Worm (Caenorhabditis elegans) whole organism, L1 larva: ENCODE measurements around the gene F59B10.5.

ENCODE experiments used
- C34B4.2 ChIP-seq: sonication (generic microtip); optimal IDR thresholded peaks from 2 replicates; lab custom pipeline; 2017; ENCODE audit warnings: mild to moderate bottlenecking, missing genetic modification characterization, missing compliant biosample characterization
- F16B12.6 ChIP-seq: fragments of 150-350 bp; optimal IDR thresholded peaks from 2 replicates; lab custom pipeline; 2014; ENCODE audit warnings: missing biosample characterization, missing genetic modification characterization
- aha-1 ChIP-seq: fragments of 150-350 bp; optimal IDR thresholded peaks from 2 replicates; lab custom pipeline; 2014; ENCODE audit warnings: missing biosample characterization, missing genetic modification characterization
- aly-2 ChIP-seq: fragments of 150-350 bp; optimal IDR thresholded peaks from 2 replicates; lab custom pipeline; 2014; ENCODE audit warnings: missing biosample characterization, missing genetic modification characterization
- ama-1 ChIP-seq: fragments of 150-350 bp; optimal IDR thresholded peaks from 2 replicates; lab custom pipeline; 2014
- ceh-63 ChIP-seq: fragments of 200-800 bp; sonication (Bioruptor generic); optimal IDR thresholded peaks from 2 replicates; lab custom pipeline; 2018; ENCODE audit warnings: mild to moderate bottlenecking, missing genetic modification characterization, missing compliant biosample characterization
- ceh-88 ChIP-seq: fragments of 200-800 bp; sonication (Bioruptor generic); IDR thresholded peaks from 2 replicates; pipeline ENCODE4 v1.3.6; 2022; ENCODE audit warnings: missing genetic modification characterization, missing compliant biosample characterization
- ceh-90 ChIP-seq: sonication (generic microtip); optimal IDR thresholded peaks from 2 replicates; lab custom pipeline; 2016; ENCODE audit warnings: missing genetic modification characterization, missing compliant biosample characterization
- dsc-1 ChIP-seq: sonication (generic microtip); optimal IDR thresholded peaks from 2 replicates; lab custom pipeline; 2016; ENCODE audit warnings: mild to moderate bottlenecking, missing genetic modification characterization, missing compliant biosample characterization
- efl-1 ChIP-seq, 4 experiments: fragments of 150-350 bp; optimal IDR thresholded peaks in 3 of 4; peaks in 1 of 4; 1 replicate in 1 of 4; 2 replicates in 3 of 4; lab custom pipeline; 2014; ENCODE audit warnings: missing biosample characterization in 2 of 4, missing genetic modification characterization in 2 of 4, missing genetic modification reagents in 2 of 4
- egl-27 ChIP-seq, 2 experiments: fragments of 150-350 bp in 1 of 2; sonication (generic microtip); optimal IDR thresholded peaks; 3 replicates each; lab custom pipeline; 2017 to 2018; ENCODE audit warnings: missing biosample characterization in 2 of 2, missing genetic modification characterization in 2 of 2, missing genetic modification reagents in 2 of 2
- elt-2 ChIP-seq: sonication (generic microtip); optimal IDR thresholded peaks from 2 replicates; lab custom pipeline; 2016; ENCODE audit warnings: missing genetic modification characterization, mild to moderate bottlenecking, inconsistent platforms, missing compliant biosample characterization, missing genetic modification reagents
- elt-3 ChIP-seq, 6 experiments: fragments of 150-350 bp in 1 of 6; sonication (generic microtip); optimal IDR thresholded peaks; 2 replicates each; lab custom pipeline; 2017 to 2018; ENCODE audit warnings: missing biosample characterization in 6 of 6, missing genetic modification characterization in 6 of 6, inconsistent platforms in 1 of 6
- ets-5 ChIP-seq: fragments of 200-800 bp; sonication (Bioruptor generic); IDR thresholded peaks from 2 replicates; pipeline ENCODE4 v1.3.6; 2022; ENCODE audit warnings: missing genetic modification characterization, missing compliant biosample characterization
- fkh-10 ChIP-seq: sonication (generic microtip); optimal IDR thresholded peaks from 2 replicates; lab custom pipeline; 2017; ENCODE audit warnings: missing biosample characterization, missing genetic modification reagents, missing genetic modification characterization
- fkh-4 ChIP-seq: sonication (generic microtip); optimal IDR thresholded peaks from 2 replicates; lab custom pipeline; 2016; ENCODE audit warnings: missing compliant biosample characterization, missing genetic modification characterization, borderline replicate concordance
- fkh-8 ChIP-seq: sonication (generic microtip); optimal IDR thresholded peaks from 2 replicates; lab custom pipeline; 2016; ENCODE audit warnings: mild to moderate bottlenecking, missing genetic modification characterization, missing compliant biosample characterization
- fos-1 ChIP-seq: fragments of 150-350 bp; optimal IDR thresholded peaks from 2 replicates; lab custom pipeline; 2014; ENCODE audit warnings: missing biosample characterization, missing genetic modification characterization
- grh-1 ChIP-seq: fragments of 200-800 bp; sonication (Bioruptor generic); IDR thresholded peaks from 2 replicates; pipeline ENCODE4 v1.3.6; 2022; ENCODE audit warnings: missing genetic modification reagents, missing genetic modification characterization, missing compliant biosample characterization
- irx-1 ChIP-seq: sonication (generic microtip); optimal IDR thresholded peaks from 2 replicates; lab custom pipeline; 2016; ENCODE audit warnings: missing genetic modification characterization, missing compliant biosample characterization
- isw-1 ChIP-seq: fragments of 200-800 bp; sonication (Bioruptor generic); IDR thresholded peaks from 2 replicates; pipeline ENCODE4 v1.3.6; 2022; ENCODE audit warnings: missing genetic modification characterization, missing compliant biosample characterization
- lin-13 ChIP-seq: fragments of 150-350 bp; optimal IDR thresholded peaks from 2 replicates; lab custom pipeline; 2014; ENCODE audit warnings: missing biosample characterization, missing genetic modification reagents, missing genetic modification characterization
- lin-14 ChIP-seq: fragments of 200-800 bp; sonication (Bioruptor generic); optimal IDR thresholded peaks from 2 replicates; lab custom pipeline; 2018; ENCODE audit warnings: mild to moderate bottlenecking, missing genetic modification characterization, moderate library complexity, missing compliant biosample characterization
- lin-15B ChIP-seq: fragments of 150-350 bp; sonication (generic microtip); optimal IDR thresholded peaks from 3 replicates; lab custom pipeline; 2014; ENCODE audit warnings: missing biosample characterization, missing genetic modification characterization
- lin-35 ChIP-seq, 2 experiments: fragments of 150-350 bp; optimal IDR thresholded peaks; 2 replicates each; lab custom pipeline; 2014; ENCODE audit warnings: missing biosample characterization in 2 of 2, missing genetic modification characterization in 2 of 2, missing genetic modification reagents in 2 of 2
- lir-3 ChIP-seq: sonication (generic microtip); optimal IDR thresholded peaks from 2 replicates; lab custom pipeline; 2016; ENCODE audit warnings: mild to moderate bottlenecking, missing genetic modification characterization, moderate library complexity, missing compliant biosample characterization; ENCODE audit not compliant: poor library complexity
- mab-9 ChIP-seq: fragments of 200-800 bp; sonication (Bioruptor generic); IDR thresholded peaks from 2 replicates; pipeline ENCODE4 v1.3.6; 2022; ENCODE audit warnings: missing genetic modification reagents, missing genetic modification characterization, missing compliant biosample characterization
- mdl-1 ChIP-seq, 2 experiments: fragments of 150-350 bp; optimal IDR thresholded peaks; 2 replicates each; lab custom pipeline; 2014 to 2017; ENCODE audit warnings: missing biosample characterization in 2 of 2, missing genetic modification characterization in 2 of 2, inconsistent platforms in 1 of 2
- mep-1 ChIP-seq: fragments of 150-350 bp; optimal IDR thresholded peaks from 2 replicates; lab custom pipeline; 2014; ENCODE audit warnings: missing biosample characterization, missing genetic modification characterization
- nhr-12 ChIP-seq: sonication (generic microtip); optimal IDR thresholded peaks from 2 replicates; lab custom pipeline; 2017; ENCODE audit warnings: missing biosample characterization, missing genetic modification characterization
- nhr-20 ChIP-seq: sonication (generic microtip); optimal IDR thresholded peaks from 2 replicates; lab custom pipeline; 2016; ENCODE audit warnings: mild to moderate bottlenecking, missing genetic modification characterization, missing compliant biosample characterization
- nhr-237 ChIP-seq: fragments of 150-350 bp; optimal IDR thresholded peaks from 2 replicates; lab custom pipeline; 2014; ENCODE audit warnings: missing biosample characterization, missing genetic modification characterization
- nhr-71 ChIP-seq: sonication (generic microtip); optimal IDR thresholded peaks from 2 replicates; lab custom pipeline; 2016; ENCODE audit warnings: mild to moderate bottlenecking, missing genetic modification characterization, moderate library complexity, missing compliant biosample characterization
- nhr-85 ChIP-seq: sonication (generic microtip); peaks from one replicate; lab custom pipeline; 2016; ENCODE audit warnings: missing genetic modification characterization, inconsistent platforms, missing compliant biosample characterization
- pag-3 ChIP-seq: sonication (generic microtip); optimal IDR thresholded peaks from 2 replicates; lab custom pipeline; 2017; ENCODE audit warnings: missing genetic modification characterization, mild to moderate bottlenecking, missing compliant biosample characterization, antibody characterized with exemption, borderline replicate concordance; ENCODE audit not compliant: insufficient read depth
- rnt-1 ChIP-seq: sonication (generic microtip); optimal IDR thresholded peaks from 2 replicates; lab custom pipeline; 2016; ENCODE audit warnings: mild to moderate bottlenecking, missing genetic modification characterization, moderate library complexity, missing compliant biosample characterization
- snpc-4 ChIP-seq: fragments of 150-350 bp; optimal IDR thresholded peaks from 2 replicates; lab custom pipeline; 2014; ENCODE audit warnings: missing biosample characterization, missing genetic modification characterization
- snu-23 ChIP-seq: sonication (generic microtip); optimal IDR thresholded peaks from 2 replicates; lab custom pipeline; 2016; ENCODE audit warnings: missing genetic modification characterization, missing compliant biosample characterization
- sox-4 ChIP-seq: sonication (generic microtip); optimal IDR thresholded peaks from 2 replicates; lab custom pipeline; 2016; ENCODE audit warnings: missing genetic modification characterization, missing compliant biosample characterization
- sup-37 ChIP-seq: fragments of 200-800 bp; sonication (Bioruptor generic); optimal IDR thresholded peaks from 2 replicates; lab custom pipeline; 2018; ENCODE audit warnings: mild to moderate bottlenecking, missing genetic modification characterization, missing compliant biosample characterization
- swsn-7 ChIP-seq: sonication (generic microtip); optimal IDR thresholded peaks from 2 replicates; lab custom pipeline; 2016; ENCODE audit warnings: missing genetic modification characterization, missing compliant biosample characterization
- tbx-2 ChIP-seq: sonication (generic microtip); optimal IDR thresholded peaks from 2 replicates; lab custom pipeline; 2016; ENCODE audit warnings: missing genetic modification characterization, missing compliant biosample characterization
- tlp-1 ChIP-seq: fragments of 150-350 bp; optimal IDR thresholded peaks from 2 replicates; lab custom pipeline; 2014; ENCODE audit warnings: missing biosample characterization, missing genetic modification characterization
- unc-30 ChIP-seq: sonication (generic microtip); optimal IDR thresholded peaks from 2 replicates; lab custom pipeline; 2017; ENCODE audit warnings: missing biosample characterization, missing genetic modification characterization
- unc-86 ChIP-seq: sonication (generic microtip); optimal IDR thresholded peaks from 2 replicates; lab custom pipeline; 2016; ENCODE audit warnings: missing genetic modification characterization, missing compliant biosample characterization
- ztf-4 ChIP-seq: fragments of 150-350 bp; optimal IDR thresholded peaks from 2 replicates; lab custom pipeline; 2014; ENCODE audit warnings: missing biosample characterization, missing genetic modification characterization

Gene F59B10.5

ce11 chrII:10553377-10554045 lies 30.0 kb upstream of the F59B10.5 start:
- no peak for TF ChIP-seq nhr-237 (tag; lab: Kevin White, UChicago)
- peak; percentile 4 for TF ChIP-seq lin-14 (GFP tag; lab: Kevin White, UChicago)
- TF ChIP-seq efl-1 (optimal IDR thresholded peaks at IDR 0.05; lab: Kevin White, UChicago), result no peak
- TF ChIP-seq efl-1 (GFP tag; optimal IDR thresholded peaks at IDR 0.05 in 1 of 2; lab: Kevin White, UChicago), result peak in 1 of 2 experiments; percentile 33
- peak; percentile 73 for TF ChIP-seq ama-1
- TF ChIP-seq C34B4.2 (tag; lab: Kevin White, UChicago), result no peak
- TF ChIP-seq rnt-1, result peak; percentile 28
- TF ChIP-seq fkh-10, result no peak
- peak in 1 of 2 experiments; percentile 3 for TF ChIP-seq lin-35 (GFP tag; optimal IDR thresholded peaks at IDR 0.05; lab: Kevin White, UChicago)

DNA sequence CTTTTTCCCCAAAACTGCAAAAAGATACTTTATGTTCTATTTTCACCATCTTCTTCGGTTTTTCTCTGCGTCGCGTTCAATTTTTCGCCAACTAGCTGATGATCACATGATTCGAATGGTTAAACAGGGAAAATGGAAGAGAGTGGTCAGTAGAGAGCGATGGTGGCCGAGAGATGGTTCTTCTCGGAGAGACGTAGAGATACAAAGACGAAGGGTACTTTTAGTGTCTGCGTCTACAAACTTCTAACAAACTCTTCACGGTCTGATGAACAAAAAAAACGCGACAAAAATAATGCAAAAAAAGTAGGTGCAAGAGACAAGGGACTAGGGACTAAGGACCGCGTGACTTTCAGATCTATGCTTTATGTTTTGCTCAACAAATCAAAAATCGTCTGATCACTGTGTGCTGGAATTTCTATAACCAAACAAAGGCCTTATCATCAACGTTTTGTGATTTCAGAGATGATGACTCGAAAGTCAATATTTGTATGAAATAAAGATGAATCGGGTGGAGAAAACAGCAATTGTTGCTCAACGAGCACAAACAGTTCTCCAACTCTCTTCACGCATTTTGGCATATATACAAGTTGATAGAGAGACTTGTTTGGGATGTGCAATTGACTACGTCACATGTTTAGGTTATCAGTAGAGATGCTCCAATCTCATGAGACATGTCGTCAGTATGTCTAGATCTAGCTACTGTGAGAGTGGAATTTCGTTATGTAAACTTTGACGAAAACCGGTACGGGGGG lies 28.7 kb upstream of the F59B10.5 start:
- peak; percentile 98 for TF ChIP-seq tbx-2 (tag; lab: Kevin White, UChicago)
- TF ChIP-seq lin-14 (GFP tag; lab: Kevin White, UChicago), result peak; percentile 99
- TF ChIP-seq swsn-7 (tag; lab: Kevin White, UChicago), result peak; percentile 96
- no peak for TF ChIP-seq tlp-1 (tag; lab: Kevin White, UChicago)
- TF ChIP-seq lin-15B (tag; lab: Kevin White, UChicago), result no peak
- TF ChIP-seq grh-1, result peak; percentile 93
- TF ChIP-seq fkh-10, result peak; percentile 81
- peak; percentile 88 for TF ChIP-seq rnt-1
- TF ChIP-seq sox-4, result peak; percentile 72
- TF ChIP-seq fkh-4, result no peak
- peak; percentile 99 for TF ChIP-seq nhr-71 (tag; lab: Kevin White, UChicago)
- TF ChIP-seq lir-3 (tag; lab: Kevin White, UChicago), result peak; percentile 81
- TF ChIP-seq snpc-4 (tag; lab: Kevin White, UChicago), result peak; percentile 77
- peak; percentile 76 for TF ChIP-seq ceh-88 (GFP tag; lab: Robert Waterston, UW)
- TF ChIP-seq aha-1 (tag; lab: Kevin White, UChicago), result peak; percentile 87
- peak; percentile 97 for TF ChIP-seq aly-2 (tag; lab: Kevin White, UChicago)
- TF ChIP-seq mep-1 (tag; lab: Kevin White, UChicago), result peak; percentile 99
- TF ChIP-seq elt-3 (tag; optimal IDR thresholded peaks at IDR 0.05; lab: Kevin White, UChicago), result peak in 3 of 6 experiments; percentile 26 to 97 (median 96)
- no peak for TF ChIP-seq unc-30 (tag; lab: Kevin White, UChicago)
- peak; percentile 100 for TF ChIP-seq nhr-85 (tag; lab: Kevin White, UChicago)
- TF ChIP-seq lin-35 (GFP tag; optimal IDR thresholded peaks at IDR 0.05; lab: Kevin White, UChicago), result peak; percentile 82 to 89
- peak; percentile 97 for TF ChIP-seq nhr-20 (tag; lab: Kevin White, UChicago)
- TF ChIP-seq mdl-1 (tag; optimal IDR thresholded peaks at IDR 0.05; lab: Kevin White, UChicago), result peak; percentile 32 to 96
- no peak for TF ChIP-seq pag-3
- peak; percentile 21 for TF ChIP-seq ceh-63 (GFP tag; lab: Kevin White, UChicago)
- peak; percentile 91 for TF ChIP-seq fos-1 (tag; lab: Kevin White, UChicago)
- peak; percentile 11 for TF ChIP-seq ceh-90 (tag; lab: Kevin White, UChicago)
- no peak for TF ChIP-seq ets-5
- peak; percentile 75 to 94 for TF ChIP-seq egl-27 (tag; optimal IDR thresholded peaks at IDR 0.05; lab: Kevin White, UChicago)
- peak; percentile 84 for TF ChIP-seq dsc-1 (tag; lab: Kevin White, UChicago)
- TF ChIP-seq nhr-12, result no peak
- TF ChIP-seq lin-13 (GFP tag; lab: Kevin White, UChicago), result peak; percentile 95
- peak; percentile 80 for TF ChIP-seq isw-1
- peak; percentile 55 for TF ChIP-seq sup-37 (GFP tag; lab: Kevin White, UChicago)
- peak; percentile 95 for TF ChIP-seq fkh-8
- peak; percentile 68 for TF ChIP-seq mab-9
- peak; percentile 91 for TF ChIP-seq irx-1 (tag; lab: Kevin White, UChicago)
- TF ChIP-seq unc-86 (tag; lab: Kevin White, UChicago), result peak; percentile 96
- TF ChIP-seq C34B4.2 (tag; lab: Kevin White, UChicago), result no peak
- peak; percentile 97 for TF ChIP-seq ama-1
- peak; percentile 95 for TF ChIP-seq ztf-4 (tag; lab: Kevin White, UChicago)
- TF ChIP-seq F16B12.6 (tag; lab: Kevin White, UChicago), result peak; percentile 49
- peak; percentile 92 for TF ChIP-seq nhr-237 (tag; lab: Kevin White, UChicago)
- TF ChIP-seq efl-1 (optimal IDR thresholded peaks at IDR 0.05; lab: Kevin White, UChicago), result peak; percentile 87 to 91
- peak; percentile 60 to 97 for TF ChIP-seq efl-1 (GFP tag; optimal IDR thresholded peaks at IDR 0.05 in 1 of 2; lab: Kevin White, UChicago)
- peak; percentile 97 for TF ChIP-seq snu-23 (GFP tag; lab: Kevin White, UChicago)
- TF ChIP-seq elt-2 (tag; lab: Kevin White, UChicago), result peak; percentile 62
